Fruit fly (Drosophila melanogaster) S2 (cell line): Measurements from ENCODE around the gene Atg4a.

Experiments used
- CG8478 ChIP-seq: fragments of >200 bp; optimal IDR thresholded peaks from 2 replicates; lab custom pipeline; 2018
- CTCF ChIP-seq, 2 experiments: fragments of >200 bp; optimal IDR thresholded peaks; 2 replicates each; lab custom pipeline; 2018

- TF ChIP-seq CG8478 (no peak), CTCF (optimal IDR thresholded peaks at IDR 0.05; lab: Kevin White, UChicago) (no peak)
Measured at dm6 chr2L:1094724-1095123, 14.0 kb downstream of the Atg4a start.
